Worm (Caenorhabditis elegans): ENCODE measurements around the gene lsy-2.

DNA sequence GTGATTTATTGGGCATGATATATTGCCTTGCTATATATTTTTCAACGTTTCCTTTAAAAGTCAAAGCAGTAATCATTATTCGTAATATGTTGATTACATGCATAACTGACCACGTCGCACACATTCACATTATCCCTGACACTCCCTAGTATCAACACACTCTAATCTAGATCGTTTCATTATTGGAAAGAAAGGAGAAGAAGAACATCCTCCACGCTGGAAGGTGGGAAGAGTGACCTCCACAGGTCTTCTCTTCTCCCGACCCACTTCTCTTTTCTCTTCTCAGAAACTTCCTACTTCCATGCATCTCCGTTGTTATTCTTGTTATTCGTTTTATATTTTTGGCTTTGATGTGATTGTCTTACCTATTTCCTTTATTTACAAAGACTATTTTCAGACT lies 15.4 kb upstream of the lsy-2 start, which contains the start of gene txdc-12.2:
- TF ChIP-seq dao-5 (tag; optimal IDR thresholded peaks at IDR 0.05) (no peak), W03F9.2 (tag; optimal IDR thresholded peaks at IDR 0.05) (no peak)
